Worm (Caenorhabditis elegans) whole organism, late embryonic: ENCODE results near the gene cpna-5.

ENCODE experiments used
- K09A11.1 ChIP-seq: sonication (generic microtip); optimal IDR thresholded peaks from 2 replicates; lab custom pipeline; 2017; ENCODE audit warnings: antibody characterized with exemption, mild to moderate bottlenecking, missing genetic modification characterization, missing compliant biosample characterization; ENCODE audit not compliant: insufficient read depth
- ama-1 ChIP-seq: fragments of 150-350 bp; optimal IDR thresholded peaks from 2 replicates; lab custom pipeline; 2014
- ceh-18 ChIP-seq: sonication (generic microtip); optimal IDR thresholded peaks from 2 replicates; lab custom pipeline; 2016; ENCODE audit warnings: missing genetic modification characterization, missing compliant biosample characterization
- fkh-10 ChIP-seq: fragments of 150-350 bp; optimal IDR thresholded peaks from 2 replicates; lab custom pipeline; 2014; ENCODE audit warnings: missing biosample characterization, missing genetic modification reagents, missing genetic modification characterization
- mec-3 ChIP-seq: sonication (generic microtip); optimal IDR thresholded peaks from 2 replicates; lab custom pipeline; 2016; ENCODE audit warnings: borderline replicate concordance, missing genetic modification characterization, missing compliant biosample characterization
- pha-4 ChIP-seq: fragments of 150-350 bp; optimal IDR thresholded peaks from 2 replicates; lab custom pipeline; 2018; ENCODE audit warnings: missing biosample characterization, missing genetic modification reagents, missing genetic modification characterization
- pqm-1 ChIP-seq: sonication (generic microtip); optimal IDR thresholded peaks from 2 replicates; lab custom pipeline; 2016; ENCODE audit warnings: missing genetic modification characterization, missing compliant biosample characterization

DNA sequence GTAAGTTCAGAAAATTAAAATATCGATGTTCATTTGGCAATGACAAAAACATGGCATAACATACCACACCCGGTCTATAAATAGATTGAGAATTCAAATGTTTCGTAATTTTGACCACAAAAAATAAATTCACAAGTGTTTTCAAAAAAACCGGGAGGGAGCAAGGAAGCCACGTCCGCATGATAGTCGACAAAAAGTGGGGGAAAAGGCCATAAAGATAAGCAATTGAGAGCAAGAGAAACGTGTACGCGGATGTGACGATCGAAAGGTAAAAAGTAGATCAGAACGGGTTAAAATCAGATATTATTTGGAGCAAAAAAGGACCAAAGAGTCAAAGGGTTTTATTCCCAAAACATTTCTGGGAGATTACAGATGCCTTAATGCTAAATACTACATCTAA lies 23.6 kb downstream of the cpna-5 start:
- no peak for TF ChIP-seq ama-1 (lab: Kevin White, UChicago)
- no peak for TF ChIP-seq fkh-10 (GFP tag; lab: Kevin White, UChicago)
- TF ChIP-seq mec-3 (tag; lab: Kevin White, UChicago) = no peak
- no peak for TF ChIP-seq pqm-1 (tag; lab: Kevin White, UChicago)
- TF ChIP-seq K09A11.1 = no peak
- TF ChIP-seq pha-4 = no peak
- no peak for TF ChIP-seq ceh-18 (tag; lab: Kevin White, UChicago)
